Worm (Caenorhabditis elegans): ENCODE data around the gene serp-1.1.

DNA sequence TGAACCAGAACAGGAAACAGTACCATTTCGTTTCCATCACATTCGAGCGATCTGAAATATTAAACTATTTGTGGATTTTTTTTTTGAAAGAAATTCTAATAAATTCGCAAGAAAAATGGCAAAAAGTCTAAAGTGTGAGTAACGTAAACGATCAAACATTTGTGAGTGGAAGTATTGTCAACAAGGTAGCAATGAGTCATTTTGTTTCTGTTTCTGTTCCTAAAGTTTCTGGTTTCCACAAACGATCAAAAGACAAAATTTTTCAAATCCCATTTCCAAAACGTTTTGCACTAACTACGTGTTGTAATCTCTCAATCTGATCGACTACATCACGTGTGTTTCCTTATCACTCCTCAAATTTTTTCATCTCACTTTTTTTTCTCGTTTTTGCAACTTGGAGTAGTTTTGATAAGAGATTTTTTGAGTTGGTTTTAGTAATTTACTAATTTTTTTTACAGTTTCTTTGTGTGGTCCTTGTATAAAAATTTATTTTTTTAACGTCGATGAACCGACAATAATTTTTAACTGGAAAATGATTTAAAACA, 6.2 kb downstream of the serp-1.1 start, which contains the start of gene F59F4.3:
- TF ChIP-seq lsy-2 (tag; optimal IDR thresholded peaks at IDR 0.05) (no peak), pha-4 (tag; optimal IDR thresholded peaks at IDR 0.05) (no peak), ces-1 (GFP tag; optimal IDR thresholded peaks at IDR 0.05) (no peak), drap-1 (GFP tag; optimal IDR thresholded peaks at IDR 0.05) (no peak), mep-1 (tag; optimal IDR thresholded peaks at IDR 0.05) (no peak), blmp-1 (tag; optimal IDR thresholded peaks at IDR 0.05) (no peak), flh-1 (GFP tag; optimal IDR thresholded peaks at IDR 0.05) (no peak), lin-13 (tag; optimal IDR thresholded peaks at IDR 0.05) (no peak), unc-39 (tag; optimal IDR thresholded peaks at IDR 0.05) (no peak)

All from whole organism, mixed stage, embryonic.